Worm (Caenorhabditis elegans): ENCODE results near the gene set-13.

DNA sequence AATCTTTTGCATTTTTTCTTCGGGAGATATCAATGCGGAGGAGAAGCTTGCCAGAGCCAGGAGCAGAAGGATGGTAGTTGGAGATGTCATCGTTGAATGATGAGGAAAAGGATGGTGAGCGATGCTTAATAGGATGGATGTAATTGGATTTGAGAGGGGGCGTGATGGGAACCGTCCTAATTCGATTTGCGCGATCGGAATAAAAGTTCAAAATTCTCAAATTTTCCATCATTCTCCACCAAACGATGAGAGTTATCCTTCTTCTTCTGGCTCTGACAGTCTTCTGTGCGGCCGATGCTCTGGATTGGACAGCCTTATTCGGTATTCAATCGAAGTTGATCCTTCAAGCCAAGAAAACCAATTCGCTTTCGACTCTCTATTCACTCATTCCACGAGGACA is 7.4 kb downstream of the set-13 start, which contains the start of the genes K12H6.4 and K12H6.9:
- TF ChIP-seq chd-7 (tag; optimal IDR thresholded peaks at IDR 0.05) = no peak
- TF ChIP-seq Y67H2A.10 (GFP tag; conservative IDR thresholded peaks at IDR 0.05) = no peak
- no peak for TF ChIP-seq cebp-2 (GFP tag; IDR thresholded peaks at IDR 0.05)
- TF ChIP-seq ama-1 (optimal IDR thresholded peaks at IDR 0.05) = no peak
- TF ChIP-seq ama-1 (GFP tag; optimal IDR thresholded peaks at IDR 0.05) = no peak
